Worm (Caenorhabditis elegans) whole organism, L1 larva: ENCODE results near the gene F35D2.2.

Experiments
- C16A3.4 ChIP-seq: fragments of 150-350 bp; optimal IDR thresholded peaks from 2 replicates; lab custom pipeline; 2014; ENCODE audit warnings: missing biosample characterization, missing genetic modification characterization
- F16B12.6 ChIP-seq: fragments of 150-350 bp; optimal IDR thresholded peaks from 2 replicates; lab custom pipeline; 2014; ENCODE audit warnings: missing biosample characterization, missing genetic modification characterization
- Y116A8C.19 ChIP-seq: sonication (generic microtip); optimal IDR thresholded peaks from 2 replicates; lab custom pipeline; 2016; ENCODE audit warnings: missing compliant biosample characterization, missing genetic modification characterization, borderline replicate concordance
- blmp-1 ChIP-seq: fragments of 150-350 bp; optimal IDR thresholded peaks from 2 replicates; lab custom pipeline; 2014; ENCODE audit warnings: missing biosample characterization, missing genetic modification characterization
- ceh-90 ChIP-seq: sonication (generic microtip); optimal IDR thresholded peaks from 2 replicates; lab custom pipeline; 2016; ENCODE audit warnings: missing genetic modification characterization, missing compliant biosample characterization
- ces-1 ChIP-seq: fragments of 150-350 bp; optimal IDR thresholded peaks from 2 replicates; lab custom pipeline; 2014; ENCODE audit warnings: missing biosample characterization, missing genetic modification reagents, missing genetic modification characterization
- dpl-1 ChIP-seq, 3 experiments: fragments of 150-350 bp in 2 of 3; sonication (generic microtip) in 1 of 3; optimal IDR thresholded peaks; 2 replicates each; lab custom pipeline; 2014 to 2017; ENCODE audit warnings: missing biosample characterization in 3 of 3, missing genetic modification characterization in 3 of 3, missing genetic modification reagents in 3 of 3
- dsc-1 ChIP-seq: sonication (generic microtip); optimal IDR thresholded peaks from 2 replicates; lab custom pipeline; 2016; ENCODE audit warnings: mild to moderate bottlenecking, missing genetic modification characterization, missing compliant biosample characterization
- efl-1 ChIP-seq, 4 experiments: fragments of 150-350 bp; optimal IDR thresholded peaks in 3 of 4; peaks in 1 of 4; 1 replicate in 1 of 4; 2 replicates in 3 of 4; lab custom pipeline; 2014; ENCODE audit warnings: missing biosample characterization in 2 of 4, missing genetic modification characterization in 2 of 4, missing genetic modification reagents in 2 of 4
- efl-3 ChIP-seq: fragments of 200-800 bp; sonication (Bioruptor generic); optimal IDR thresholded peaks from 2 replicates; lab custom pipeline; 2018; ENCODE audit warnings: mild to moderate bottlenecking, missing genetic modification characterization, missing compliant biosample characterization
- egl-27 ChIP-seq, 2 experiments: fragments of 150-350 bp in 1 of 2; sonication (generic microtip); optimal IDR thresholded peaks; 3 replicates each; lab custom pipeline; 2017 to 2018; ENCODE audit warnings: missing biosample characterization in 2 of 2, missing genetic modification characterization in 2 of 2, missing genetic modification reagents in 2 of 2
- fkh-10 ChIP-seq: sonication (generic microtip); optimal IDR thresholded peaks from 2 replicates; lab custom pipeline; 2017; ENCODE audit warnings: missing biosample characterization, missing genetic modification reagents, missing genetic modification characterization
- fkh-4 ChIP-seq: sonication (generic microtip); optimal IDR thresholded peaks from 2 replicates; lab custom pipeline; 2016; ENCODE audit warnings: missing compliant biosample characterization, missing genetic modification characterization, borderline replicate concordance
- fos-1 ChIP-seq: fragments of 150-350 bp; optimal IDR thresholded peaks from 2 replicates; lab custom pipeline; 2014; ENCODE audit warnings: missing biosample characterization, missing genetic modification characterization
- hlh-17 ChIP-seq: fragments of 200-800 bp; sonication (Bioruptor generic); optimal IDR thresholded peaks from 2 replicates; lab custom pipeline; 2018; ENCODE audit warnings: missing genetic modification characterization, mild to moderate bottlenecking, missing compliant biosample characterization, moderate library complexity, borderline replicate concordance
- hlh-4 ChIP-seq: sonication (generic microtip); optimal IDR thresholded peaks from 2 replicates; lab custom pipeline; 2016; ENCODE audit warnings: mild to moderate bottlenecking, missing genetic modification characterization, missing compliant biosample characterization
- hpl-2 ChIP-seq: fragments of 150-350 bp; optimal IDR thresholded peaks from 2 replicates; lab custom pipeline; 2014; ENCODE audit warnings: missing biosample characterization, missing genetic modification reagents, missing genetic modification characterization
- irx-1 ChIP-seq: sonication (generic microtip); optimal IDR thresholded peaks from 2 replicates; lab custom pipeline; 2016; ENCODE audit warnings: missing genetic modification characterization, missing compliant biosample characterization
- jun-1 ChIP-seq: fragments of 150-350 bp; optimal IDR thresholded peaks from 2 replicates; lab custom pipeline; 2014; ENCODE audit warnings: missing biosample characterization, missing genetic modification reagents, missing genetic modification characterization
- lin-13 ChIP-seq: fragments of 150-350 bp; optimal IDR thresholded peaks from 2 replicates; lab custom pipeline; 2014; ENCODE audit warnings: missing biosample characterization, missing genetic modification reagents, missing genetic modification characterization
- lin-14 ChIP-seq: fragments of 200-800 bp; sonication (Bioruptor generic); optimal IDR thresholded peaks from 2 replicates; lab custom pipeline; 2018; ENCODE audit warnings: mild to moderate bottlenecking, missing genetic modification characterization, moderate library complexity, missing compliant biosample characterization
- lin-15B ChIP-seq: fragments of 150-350 bp; sonication (generic microtip); optimal IDR thresholded peaks from 3 replicates; lab custom pipeline; 2014; ENCODE audit warnings: missing biosample characterization, missing genetic modification characterization
- lin-35 ChIP-seq, 2 experiments: fragments of 150-350 bp; optimal IDR thresholded peaks; 2 replicates each; lab custom pipeline; 2014; ENCODE audit warnings: missing biosample characterization in 2 of 2, missing genetic modification characterization in 2 of 2, missing genetic modification reagents in 2 of 2
- lin-39 ChIP-seq: fragments of 150-350 bp; optimal IDR thresholded peaks from 2 replicates; lab custom pipeline; 2014; ENCODE audit warnings: missing biosample characterization, missing genetic modification reagents, missing genetic modification characterization
- lsy-2 ChIP-seq, 2 experiments: fragments of 150-350 bp; optimal IDR thresholded peaks; 2 replicates each; lab custom pipeline; 2014; ENCODE audit warnings: missing biosample characterization in 2 of 2, missing genetic modification characterization in 2 of 2
- mep-1 ChIP-seq: fragments of 150-350 bp; optimal IDR thresholded peaks from 2 replicates; lab custom pipeline; 2014; ENCODE audit warnings: missing biosample characterization, missing genetic modification characterization
- nhr-20 ChIP-seq: sonication (generic microtip); optimal IDR thresholded peaks from 2 replicates; lab custom pipeline; 2016; ENCODE audit warnings: mild to moderate bottlenecking, missing genetic modification characterization, missing compliant biosample characterization
- nhr-47 ChIP-seq: sonication (generic microtip); optimal IDR thresholded peaks from 2 replicates; lab custom pipeline; 2016; ENCODE audit warnings: mild to moderate bottlenecking, missing genetic modification characterization, moderate library complexity, missing compliant biosample characterization
- nhr-71 ChIP-seq: sonication (generic microtip); optimal IDR thresholded peaks from 2 replicates; lab custom pipeline; 2016; ENCODE audit warnings: mild to moderate bottlenecking, missing genetic modification characterization, moderate library complexity, missing compliant biosample characterization
- nhr-76 ChIP-seq: sonication (generic microtip); optimal IDR thresholded peaks from 2 replicates; lab custom pipeline; 2017; ENCODE audit warnings: missing biosample characterization, missing genetic modification characterization
- nhr-77 ChIP-seq: fragments of 150-350 bp; optimal IDR thresholded peaks from 2 replicates; lab custom pipeline; 2014; ENCODE audit warnings: missing biosample characterization, missing genetic modification characterization
- nhr-85 ChIP-seq: sonication (generic microtip); peaks from one replicate; lab custom pipeline; 2016; ENCODE audit warnings: missing genetic modification characterization, inconsistent platforms, missing compliant biosample characterization
- pqm-1 ChIP-seq: sonication (generic microtip); optimal IDR thresholded peaks from 3 replicates; lab custom pipeline; 2017; ENCODE audit warnings: missing biosample characterization, missing genetic modification characterization
- rnt-1 ChIP-seq: sonication (generic microtip); optimal IDR thresholded peaks from 2 replicates; lab custom pipeline; 2016; ENCODE audit warnings: mild to moderate bottlenecking, missing genetic modification characterization, moderate library complexity, missing compliant biosample characterization
- skn-1 ChIP-seq: fragments of 150-350 bp; optimal IDR thresholded peaks from 2 replicates; lab custom pipeline; 2014; ENCODE audit warnings: missing biosample characterization, missing genetic modification characterization
- snpc-4 ChIP-seq: fragments of 150-350 bp; optimal IDR thresholded peaks from 2 replicates; lab custom pipeline; 2014; ENCODE audit warnings: missing biosample characterization, missing genetic modification characterization
- snu-23 ChIP-seq: sonication (generic microtip); optimal IDR thresholded peaks from 2 replicates; lab custom pipeline; 2016; ENCODE audit warnings: missing genetic modification characterization, missing compliant biosample characterization
- sup-37 ChIP-seq: fragments of 200-800 bp; sonication (Bioruptor generic); optimal IDR thresholded peaks from 2 replicates; lab custom pipeline; 2018; ENCODE audit warnings: mild to moderate bottlenecking, missing genetic modification characterization, missing compliant biosample characterization
- swsn-7 ChIP-seq: sonication (generic microtip); optimal IDR thresholded peaks from 2 replicates; lab custom pipeline; 2016; ENCODE audit warnings: missing genetic modification characterization, missing compliant biosample characterization
- unc-30 ChIP-seq: sonication (generic microtip); optimal IDR thresholded peaks from 2 replicates; lab custom pipeline; 2017; ENCODE audit warnings: missing biosample characterization, missing genetic modification characterization
- unc-98 ChIP-seq: fragments of 200-800 bp; sonication (Bioruptor generic); IDR thresholded peaks from 2 replicates; pipeline ENCODE4 v1.3.6; 2022; ENCODE audit warnings: missing genetic modification characterization, missing compliant biosample characterization
- xbp-1 ChIP-seq: sonication (generic microtip); optimal IDR thresholded peaks from 2 replicates; lab custom pipeline; 2016; ENCODE audit warnings: missing genetic modification characterization, missing compliant biosample characterization
- zag-1 ChIP-seq: fragments of 150-350 bp; optimal IDR thresholded peaks from 2 replicates; lab custom pipeline; 2014; ENCODE audit warnings: missing biosample characterization, missing genetic modification characterization
- ztf-11 ChIP-seq, 2 experiments: sonication (generic microtip); optimal IDR thresholded peaks; 2 replicates each; lab custom pipeline; 2016 to 2017; ENCODE audit warnings: missing genetic modification characterization in 2 of 2, missing biosample characterization in 1 of 2, missing compliant biosample characterization in 1 of 2

The F35D2.2 gene

DNA sequence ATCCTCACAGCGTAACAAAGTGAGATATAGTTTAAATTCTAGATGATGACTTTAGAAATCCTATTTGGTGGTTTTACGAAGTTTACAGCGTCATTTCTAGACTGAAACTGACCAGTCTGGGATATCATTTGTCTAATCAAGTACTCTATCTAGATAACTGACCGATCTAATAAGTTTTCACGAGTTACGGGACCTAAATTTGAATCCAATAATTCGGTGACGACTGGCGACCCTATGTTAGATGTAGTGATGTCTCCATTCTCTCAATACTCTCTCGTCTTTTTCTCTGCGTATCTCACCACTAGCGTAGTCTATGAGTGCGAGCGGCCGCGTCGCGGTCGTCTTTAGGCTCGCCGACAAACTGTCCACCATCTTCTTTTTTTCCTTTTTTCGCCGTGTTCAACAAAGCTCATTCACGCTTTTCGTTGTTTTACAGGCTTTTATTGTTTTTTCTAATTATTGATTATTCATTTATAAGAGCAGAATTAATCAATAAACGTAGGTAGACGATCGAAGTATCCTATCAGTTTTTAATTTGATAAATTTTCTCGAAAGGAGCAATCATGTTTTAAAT lies 41.2 kb downstream of the F35D2.2 start:
- TF ChIP-seq nhr-20 (tag; lab: Kevin White, UChicago) = peak; percentile 35
- TF ChIP-seq irx-1 (tag; lab: Kevin White, UChicago) = no peak
- no peak for TF ChIP-seq pqm-1
- TF ChIP-seq lin-15B (tag; lab: Kevin White, UChicago) = no peak
- TF ChIP-seq lin-39 (tag; lab: Kevin White, UChicago) = no peak
- TF ChIP-seq jun-1 (tag; lab: Kevin White, UChicago) = no peak
- TF ChIP-seq lsy-2 (tag; optimal IDR thresholded peaks at IDR 0.05; lab: Kevin White, UChicago) = peak; percentile 10 to 48
- TF ChIP-seq efl-1 (optimal IDR thresholded peaks at IDR 0.05; lab: Kevin White, UChicago) = peak; percentile 30 to 49
- peak; percentile 20 to 78 for TF ChIP-seq efl-1 (GFP tag; optimal IDR thresholded peaks at IDR 0.05 in 1 of 2; lab: Kevin White, UChicago)
- peak; percentile 16 for TF ChIP-seq rnt-1 (tag; lab: Kevin White, UChicago)
- peak; percentile 40 for TF ChIP-seq snu-23 (GFP tag; lab: Kevin White, UChicago)
- TF ChIP-seq F16B12.6 (tag; lab: Kevin White, UChicago) = peak; percentile 21
- no peak for TF ChIP-seq ztf-11 (tag; optimal IDR thresholded peaks at IDR 0.05; lab: Kevin White, UChicago)
- TF ChIP-seq C16A3.4 = peak; percentile 4
- TF ChIP-seq fos-1 (tag; lab: Kevin White, UChicago) = no peak
- no peak for TF ChIP-seq snpc-4 (tag; lab: Kevin White, UChicago)
- peak; percentile 32 for TF ChIP-seq lin-14 (GFP tag; lab: Kevin White, UChicago)
- TF ChIP-seq nhr-71 = peak; percentile 45
- peak; percentile 23 for TF ChIP-seq swsn-7
- TF ChIP-seq unc-98 (GFP tag; lab: Robert Waterston, UW) = no peak
- TF ChIP-seq dpl-1 (GFP tag; optimal IDR thresholded peaks at IDR 0.05; lab: Kevin White, UChicago) = peak in 1 of 3 experiments; percentile 10
- no peak for TF ChIP-seq fkh-10 (GFP tag; lab: Kevin White, UChicago)
- no peak for TF ChIP-seq fkh-4
- TF ChIP-seq lin-35 (GFP tag; optimal IDR thresholded peaks at IDR 0.05; lab: Kevin White, UChicago) = peak in 1 of 2 experiments; percentile 61
- TF ChIP-seq skn-1 (tag; lab: Kevin White, UChicago) = no peak
- no peak for TF ChIP-seq nhr-47 (tag; lab: Kevin White, UChicago)
- peak; percentile 17 for TF ChIP-seq mep-1
- TF ChIP-seq blmp-1 = peak; percentile 29
- TF ChIP-seq dsc-1 (tag; lab: Kevin White, UChicago) = no peak
- TF ChIP-seq ces-1 (GFP tag; lab: Kevin White, UChicago) = no peak
- no peak for TF ChIP-seq ceh-90 (tag; lab: Kevin White, UChicago)
- no peak for TF ChIP-seq nhr-77 (tag; lab: Kevin White, UChicago)
- TF ChIP-seq lin-13 (GFP tag; lab: Kevin White, UChicago) = peak; percentile 14
- TF ChIP-seq, all 84 proteins: peak for 15

DNA sequence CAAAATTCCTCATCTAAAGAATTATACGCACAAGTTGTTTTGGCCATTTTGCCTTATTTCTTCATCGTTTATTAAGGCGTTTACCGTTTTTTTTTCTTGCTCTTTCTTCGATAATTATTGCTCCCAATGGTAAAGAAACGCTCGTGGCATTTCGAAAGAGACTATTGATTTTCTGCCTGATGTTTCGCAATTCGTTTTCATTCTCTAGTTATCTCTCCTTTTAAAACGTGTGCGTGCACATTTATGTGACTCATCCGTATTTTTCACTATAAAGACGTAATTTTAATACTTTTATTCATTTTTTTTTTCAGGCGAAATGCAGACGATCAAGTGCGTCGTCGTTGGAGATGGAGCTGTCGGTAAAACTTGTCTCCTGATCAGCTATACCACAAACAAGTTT lies 41.9 kb downstream of the F35D2.2 start, which contains the start of gene cdc-42:
cdc-42 (plus strand) TSS at position 312 of the 400 bp plus-strand sequence.
- TF ChIP-seq pqm-1 (no peak), nhr-85 (tag; lab: Kevin White, UChicago) (peak; percentile 37), hpl-2 (no peak), zag-1 (no peak), dsc-1 (tag; lab: Kevin White, UChicago) (no peak), Y116A8C.19 (tag; lab: Kevin White, UChicago) (no peak), efl-1 (optimal IDR thresholded peaks at IDR 0.05; lab: Kevin White, UChicago) (no peak), efl-1 (GFP tag; optimal IDR thresholded peaks at IDR 0.05 in 1 of 2; lab: Kevin White, UChicago) (peak in 1 of 2 experiments; percentile 78), sup-37 (GFP tag; lab: Kevin White, UChicago) (no peak), nhr-76 (tag; lab: Kevin White, UChicago) (no peak), skn-1 (tag; lab: Kevin White, UChicago) (peak; percentile 16)

DNA sequence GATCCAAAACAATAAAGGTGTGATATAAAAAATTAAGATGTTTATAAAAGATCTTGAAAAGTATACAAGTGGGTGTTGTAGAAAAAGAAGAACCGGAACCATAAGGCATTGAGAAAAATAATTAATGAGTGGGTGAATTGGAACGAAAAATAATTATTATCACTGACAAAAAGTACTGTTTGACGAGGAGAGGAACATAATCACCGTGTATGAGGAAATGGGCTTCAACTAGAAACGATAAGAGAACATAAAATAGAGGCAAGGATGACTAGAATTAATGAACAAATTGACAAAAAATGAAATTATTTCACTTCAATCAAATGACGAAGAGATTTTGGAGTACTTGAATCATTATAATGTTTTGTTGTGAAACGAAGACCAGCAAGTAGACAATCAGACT lies 44.0 kb downstream of the F35D2.2 start:
- TF ChIP-seq efl-1 (optimal IDR thresholded peaks at IDR 0.05; lab: Kevin White, UChicago) (no peak), efl-1 (GFP tag; optimal IDR thresholded peaks at IDR 0.05 in 1 of 2; lab: Kevin White, UChicago) (peak in 1 of 2 experiments; percentile 63), xbp-1 (tag; lab: Kevin White, UChicago) (no peak), unc-30 (tag; lab: Kevin White, UChicago) (no peak), hlh-4 (tag; lab: Kevin White, UChicago) (no peak), F16B12.6 (tag; lab: Kevin White, UChicago) (no peak), egl-27 (tag; optimal IDR thresholded peaks at IDR 0.05; lab: Kevin White, UChicago) (no peak), mep-1 (peak; percentile 6), unc-98 (GFP tag; lab: Robert Waterston, UW) (no peak), hlh-17 (GFP tag; lab: Kevin White, UChicago) (no peak), efl-3 (GFP tag; lab: Kevin White, UChicago) (no peak)
